Worm (Caenorhabditis elegans) whole organism, young adult: ENCODE results near the gene nars-2.

Experiments used
- F10E7.11 ChIP-seq: sonication (generic microtip); optimal IDR thresholded peaks from 2 replicates; lab custom pipeline; 2017; ENCODE audit warnings: mild to moderate bottlenecking, missing genetic modification characterization, moderate library complexity, missing compliant biosample characterization
- F49E8.2 ChIP-seq: sonication (generic microtip); optimal IDR thresholded peaks from 3 replicates; lab custom pipeline; 2017; ENCODE audit warnings: missing genetic modification characterization, mild to moderate bottlenecking, missing compliant biosample characterization, antibody characterized with exemption, moderate library complexity; ENCODE audit not compliant: insufficient read depth
- F52B5.7 ChIP-seq: sonication (generic microtip); optimal IDR thresholded peaks from 2 replicates; lab custom pipeline; 2016; ENCODE audit warnings: mild to moderate bottlenecking, missing genetic modification characterization, missing compliant biosample characterization
- F55B11.4 ChIP-seq: sonication (generic microtip); optimal IDR thresholded peaks from 2 replicates; lab custom pipeline; 2016; ENCODE audit warnings: missing compliant biosample characterization, missing genetic modification characterization, borderline replicate concordance; ENCODE audit not compliant: insufficient read depth
- K11D2.4 ChIP-seq: fragments of 200-800 bp; sonication (Bioruptor generic); IDR thresholded peaks from 2 replicates; pipeline ENCODE4 v1.3.6; 2022; ENCODE audit warnings: missing genetic modification reagents, missing genetic modification characterization, missing compliant biosample characterization
- K12H6.12 ChIP-seq: fragments of 200-800 bp; sonication (Bioruptor generic); optimal IDR thresholded peaks from 2 replicates; lab custom pipeline; 2018; ENCODE audit warnings: mild to moderate bottlenecking, missing genetic modification characterization, missing compliant biosample characterization
- T07F8.4 ChIP-seq: sonication (generic microtip); optimal IDR thresholded peaks from 2 replicates; lab custom pipeline; 2016; ENCODE audit warnings: mild to moderate bottlenecking, missing genetic modification characterization, moderate library complexity, missing compliant biosample characterization
- T26A5.8 ChIP-seq: sonication (generic microtip); optimal IDR thresholded peaks from 2 replicates; lab custom pipeline; 2016; ENCODE audit warnings: missing genetic modification characterization, missing compliant biosample characterization
- Y79H2A.3 ChIP-seq: fragments of 200-800 bp; sonication (Bioruptor generic); conservative IDR thresholded peaks from 2 replicates; pipeline ENCODE4 v1.3.6; 2022; ENCODE audit warnings: missing genetic modification reagents, missing genetic modification characterization, missing compliant biosample characterization
- Y95B8A.8 ChIP-seq: fragments of 200-800 bp; sonication (Bioruptor generic); IDR thresholded peaks from 2 replicates; pipeline ENCODE4 v1.3.6; 2022; ENCODE audit warnings: missing genetic modification reagents, missing genetic modification characterization, missing compliant biosample characterization
- ZK185.1 ChIP-seq: sonication (generic microtip); optimal IDR thresholded peaks from 2 replicates; lab custom pipeline; 2016; ENCODE audit warnings: mild to moderate bottlenecking, missing genetic modification characterization, missing compliant biosample characterization; ENCODE audit not compliant: poor library complexity, severe bottlenecking
- akir-1 ChIP-seq: fragments of 200-800 bp; sonication (Bioruptor generic); optimal IDR thresholded peaks from 2 replicates; lab custom pipeline; 2018; ENCODE audit warnings: mild to moderate bottlenecking, missing genetic modification characterization, moderate library complexity, missing compliant biosample characterization
- aptf-3 ChIP-seq: fragments of 200-800 bp; sonication (Bioruptor generic); IDR thresholded peaks from 2 replicates; pipeline ENCODE4 v1.3.6; 2022; ENCODE audit warnings: missing genetic modification characterization, missing compliant biosample characterization
- ceh-40 ChIP-seq: fragments of 200-800 bp; sonication (Bioruptor generic); IDR thresholded peaks from 2 replicates; pipeline ENCODE4 v1.3.6; 2022; ENCODE audit warnings: missing genetic modification characterization, missing compliant biosample characterization
- ceh-58 ChIP-seq: fragments of 200-800 bp; sonication (Bioruptor generic); IDR thresholded peaks from 2 replicates; pipeline ENCODE4 v1.3.6; 2022; ENCODE audit warnings: missing genetic modification characterization, missing compliant biosample characterization
- ceh-91 ChIP-seq: fragments of 200-800 bp; sonication (Bioruptor generic); IDR thresholded peaks from 2 replicates; pipeline ENCODE4 v1.3.6; 2022; ENCODE audit warnings: missing genetic modification reagents, missing genetic modification characterization, missing compliant biosample characterization
- chd-7 ChIP-seq: sonication (generic microtip); optimal IDR thresholded peaks from 2 replicates; lab custom pipeline; 2016; ENCODE audit warnings: mild to moderate bottlenecking, missing genetic modification characterization, moderate library complexity, missing compliant biosample characterization
- die-1 ChIP-seq: sonication (generic microtip); optimal IDR thresholded peaks from 2 replicates; lab custom pipeline; 2016; ENCODE audit warnings: missing genotype, mild to moderate bottlenecking, missing genetic modification characterization, missing compliant biosample characterization
- dox-1 ChIP-seq: fragments of 200-800 bp; sonication (Bioruptor generic); IDR thresholded peaks from 2 replicates; pipeline ENCODE4 v1.3.6; 2022; ENCODE audit warnings: missing genetic modification reagents, missing genetic modification characterization, missing compliant biosample characterization
- dpff-1 ChIP-seq: sonication (generic microtip); optimal IDR thresholded peaks from 2 replicates; lab custom pipeline; 2017; ENCODE audit warnings: mild to moderate bottlenecking, missing genetic modification characterization, missing compliant biosample characterization
- dpl-1 ChIP-seq: fragments of 150-350 bp; optimal IDR thresholded peaks from 2 replicates; lab custom pipeline; 2014; ENCODE audit warnings: missing biosample characterization, missing genetic modification reagents, missing genetic modification characterization
- egl-18 ChIP-seq: fragments of 200-800 bp; sonication (Bioruptor generic); IDR thresholded peaks from 2 replicates; pipeline ENCODE4 v1.3.6; 2022; ENCODE audit warnings: missing genetic modification reagents, missing genetic modification characterization, missing compliant biosample characterization
- him-1 ChIP-seq: sonication (generic microtip); optimal IDR thresholded peaks from 2 replicates; lab custom pipeline; 2016; ENCODE audit warnings: missing genotype, missing genetic modification reagents, missing genetic modification characterization, missing compliant biosample characterization
- hmg-1.2 ChIP-seq: fragments of 200-800 bp; sonication (Bioruptor generic); IDR thresholded peaks from 2 replicates; pipeline ENCODE4 v1.3.6; 2022; ENCODE audit warnings: missing genetic modification reagents, missing genetic modification characterization, missing compliant biosample characterization
- let-526 ChIP-seq: fragments of 200-800 bp; sonication (Bioruptor generic); IDR thresholded peaks from 2 replicates; pipeline ENCODE4 v1.3.6; 2022; ENCODE audit warnings: missing genetic modification reagents, missing genetic modification characterization, missing compliant biosample characterization
- let-607 ChIP-seq, 2 experiments: fragments of 200-800 bp in 1 of 2; sonication (Bioruptor generic) in 1 of 2; sonication (generic microtip) in 1 of 2; optimal IDR thresholded peaks; 2 replicates each; lab custom pipeline; 2016 to 2018; ENCODE audit warnings: mild to moderate bottlenecking in 2 of 2, missing compliant biosample characterization in 2 of 2, missing genetic modification characterization in 2 of 2, moderate library complexity in 2 of 2, missing genotype in 1 of 2
- lin-40 ChIP-seq: sonication (generic microtip); optimal IDR thresholded peaks from 2 replicates; lab custom pipeline; 2016; ENCODE audit warnings: missing genetic modification characterization, mild to moderate bottlenecking, missing compliant biosample characterization, missing genotype, missing genetic modification reagents
- lin-54 ChIP-seq: fragments of 200-800 bp; sonication (Bioruptor generic); optimal IDR thresholded peaks from 2 replicates; lab custom pipeline; 2018; ENCODE audit warnings: mild to moderate bottlenecking, missing genetic modification characterization, missing compliant biosample characterization
- lsl-1 ChIP-seq: fragments of 200-800 bp; sonication (Bioruptor generic); optimal IDR thresholded peaks from 2 replicates; lab custom pipeline; 2018; ENCODE audit warnings: mild to moderate bottlenecking, missing genetic modification characterization, moderate library complexity, missing compliant biosample characterization
- madf-10 ChIP-seq: sonication (generic microtip); optimal IDR thresholded peaks from 2 replicates; lab custom pipeline; 2016; ENCODE audit warnings: mild to moderate bottlenecking, missing genetic modification characterization, missing compliant biosample characterization
- madf-8 ChIP-seq: fragments of 200-800 bp; sonication (Bioruptor generic); conservative IDR thresholded peaks from 2 replicates; pipeline ENCODE4 v1.3.6; 2022; ENCODE audit warnings: missing genetic modification reagents, missing genetic modification characterization, missing compliant biosample characterization
- mcd-1 ChIP-seq: fragments of 200-800 bp; sonication (Bioruptor generic); IDR thresholded peaks from 2 replicates; pipeline ENCODE4 v1.3.6; 2022; ENCODE audit warnings: missing genetic modification reagents, missing genetic modification characterization, missing compliant biosample characterization
- nfyb-1 ChIP-seq: fragments of 200-800 bp; sonication (Bioruptor generic); IDR thresholded peaks from 2 replicates; pipeline ENCODE4 v1.3.6; 2022; ENCODE audit warnings: missing genetic modification reagents, missing genetic modification characterization, missing compliant biosample characterization
- nhr-179 ChIP-seq: sonication (generic microtip); optimal IDR thresholded peaks from 2 replicates; lab custom pipeline; 2016; ENCODE audit warnings: mild to moderate bottlenecking, missing genetic modification characterization, missing compliant biosample characterization
- nhr-27 ChIP-seq: fragments of 200-800 bp; sonication (Bioruptor generic); optimal IDR thresholded peaks from 2 replicates; lab custom pipeline; 2018; ENCODE audit warnings: mild to moderate bottlenecking, missing genetic modification characterization, moderate library complexity, missing compliant biosample characterization
- nhr-90 ChIP-seq: sonication (generic microtip); optimal IDR thresholded peaks from 2 replicates; lab custom pipeline; 2016; ENCODE audit warnings: missing genotype, mild to moderate bottlenecking, missing genetic modification characterization, missing compliant biosample characterization
- pha-4 ChIP-seq: fragments of 150-350 bp; sonication (generic microtip); optimal IDR thresholded peaks from 2 replicates; lab custom pipeline; 2014; ENCODE audit warnings: missing biosample characterization, missing genetic modification reagents, missing genetic modification characterization
- rec-8 ChIP-seq, 2 experiments: sonication (generic microtip); optimal IDR thresholded peaks; 2 replicates each; lab custom pipeline; 2016; ENCODE audit warnings: mild to moderate bottlenecking in 2 of 2, missing genetic modification characterization in 2 of 2, missing genetic modification reagents in 2 of 2, missing genotype in 2 of 2, missing biosample characterization in 1 of 2, missing compliant biosample characterization in 1 of 2, moderate library complexity in 1 of 2
- repo-1 ChIP-seq: sonication (generic microtip); optimal IDR thresholded peaks from 2 replicates; lab custom pipeline; 2017; ENCODE audit warnings: mild to moderate bottlenecking, missing genetic modification characterization, missing compliant biosample characterization
- snpc-1.3 ChIP-seq: sonication (generic microtip); optimal IDR thresholded peaks from 2 replicates; lab custom pipeline; 2017; ENCODE audit warnings: missing genetic modification characterization, mild to moderate bottlenecking, missing compliant biosample characterization, antibody characterized with exemption, moderate library complexity, missing genotype, missing genetic modification reagents; ENCODE audit not compliant: insufficient read depth
- snpc-3.4 ChIP-seq: sonication (generic microtip); optimal IDR thresholded peaks from 2 replicates; lab custom pipeline; 2017; ENCODE audit warnings: missing genetic modification characterization, mild to moderate bottlenecking, missing compliant biosample characterization, antibody characterized with exemption, moderate library complexity, missing genotype, missing genetic modification reagents
- snpc-4 ChIP-seq, 5 experiments: fragments of 150-350 bp in 1 of 5; sonication (generic microtip) in 4 of 5; optimal IDR thresholded peaks; 2 replicates each; lab custom pipeline; 2014 to 2018; ENCODE audit warnings: missing genetic modification characterization in 5 of 5, missing biosample characterization in 3 of 5, antibody characterized with exemption in 2 of 5, mild to moderate bottlenecking in 2 of 5, missing compliant biosample characterization in 2 of 5, missing genotype in 2 of 5, moderate library complexity in 2 of 5, missing genetic modification reagents in 1 of 5
- tlf-1 ChIP-seq: fragments of 200-800 bp; sonication (Bioruptor generic); optimal IDR thresholded peaks from 2 replicates; lab custom pipeline; 2018; ENCODE audit warnings: mild to moderate bottlenecking, missing genetic modification characterization, missing compliant biosample characterization
- zfh-2 ChIP-seq: fragments of 200-800 bp; sonication (Bioruptor generic); conservative IDR thresholded peaks from 2 replicates; pipeline ENCODE4 v1.3.6; 2022; ENCODE audit warnings: missing genetic modification reagents, missing genetic modification characterization, missing compliant biosample characterization
- zim-3 ChIP-seq: sonication (generic microtip); optimal IDR thresholded peaks from 2 replicates; lab custom pipeline; 2017; ENCODE audit warnings: mild to moderate bottlenecking, missing genetic modification characterization, moderate library complexity, missing compliant biosample characterization
- ztf-18 ChIP-seq: sonication (generic microtip); optimal IDR thresholded peaks from 2 replicates; lab custom pipeline; 2016; ENCODE audit warnings: missing genotype, mild to moderate bottlenecking, missing genetic modification characterization, missing compliant biosample characterization

The nars-2 gene

DNA sequence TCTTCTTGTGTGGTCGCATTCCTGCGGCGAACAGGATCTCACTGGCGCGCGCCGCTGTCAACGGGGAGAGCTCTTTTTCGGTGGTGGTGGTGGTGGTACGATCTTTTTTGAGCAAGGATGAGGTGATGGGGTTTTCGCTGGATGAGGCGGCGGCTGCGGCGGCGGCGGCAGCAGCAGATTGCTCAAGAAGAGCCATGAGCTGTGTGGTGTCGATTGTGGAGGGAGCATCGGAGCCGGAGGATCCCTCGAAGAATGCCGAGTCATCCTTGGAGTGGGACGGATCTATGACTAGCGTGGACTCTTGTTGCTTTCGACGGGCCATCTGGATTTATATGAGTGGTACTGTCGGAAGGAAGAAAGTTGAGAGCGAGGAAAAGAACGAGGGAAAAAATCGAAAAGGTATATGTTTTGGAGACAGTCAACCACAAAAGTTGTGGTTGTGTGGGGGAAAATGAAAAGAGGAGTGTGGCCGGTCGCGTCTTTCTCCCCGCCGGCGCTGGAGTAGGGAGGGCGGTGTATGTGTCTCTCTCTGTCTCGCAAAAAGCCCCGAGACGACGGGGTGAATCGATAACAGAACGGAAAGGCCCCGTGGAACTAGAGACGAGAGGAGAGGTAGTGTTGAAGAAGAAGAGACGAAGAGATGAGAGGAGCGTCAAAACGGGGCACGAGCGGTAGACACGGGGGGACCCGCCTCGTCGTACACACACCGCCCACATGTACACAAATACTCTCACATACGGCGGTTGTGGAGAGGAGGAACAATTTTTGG lies 33.9 kb downstream of the nars-2 start:
- TF ChIP-seq dpl-1 (GFP tag; lab: Kevin White, UChicago): no peak
- no peak for TF ChIP-seq K11D2.4 (GFP tag; lab: Robert Waterston, UW)
- TF ChIP-seq aptf-3 (GFP tag; lab: Robert Waterston, UW): no peak
- TF ChIP-seq madf-10 (tag; lab: Kevin White, UChicago): no peak
- TF ChIP-seq him-1 (tag; lab: Kevin White, UChicago): no peak
- no peak for TF ChIP-seq lin-40 (tag; lab: Kevin White, UChicago)
- TF ChIP-seq ZK185.1: no peak
- TF ChIP-seq ztf-18 (tag; lab: Kevin White, UChicago): no peak
- no peak for TF ChIP-seq let-526 (GFP tag; lab: Robert Waterston, UW)
- peak; percentile 75; the same call in 1 of the 2 replicates for TF ChIP-seq hmg-1.2
- TF ChIP-seq T07F8.4 (tag; lab: Kevin White, UChicago): no peak
- TF ChIP-seq dox-1 (GFP tag; lab: Robert Waterston, UW): no peak
- no peak for TF ChIP-seq tlf-1 (GFP tag; lab: Kevin White, UChicago)
- TF ChIP-seq Y79H2A.3 (GFP tag; lab: Robert Waterston, UW): no peak
- TF ChIP-seq akir-1 (GFP tag; lab: Kevin White, UChicago): no peak
- TF ChIP-seq ceh-58 (GFP tag; lab: Robert Waterston, UW): no peak
- no peak for TF ChIP-seq chd-7 (tag; lab: Kevin White, UChicago)
- no peak for TF ChIP-seq ceh-40 (GFP tag; lab: Robert Waterston, UW)
- TF ChIP-seq let-607 (tag; optimal IDR thresholded peaks at IDR 0.05; lab: Kevin White, UChicago): peak in 1 of 2 experiments; percentile 1
- no peak for TF ChIP-seq nfyb-1 (GFP tag; lab: Robert Waterston, UW)
- peak; percentile 65 for TF ChIP-seq zfh-2
- no peak for TF ChIP-seq rec-8 (tag; optimal IDR thresholded peaks at IDR 0.05; lab: Kevin White, UChicago)
- TF ChIP-seq repo-1 (tag; lab: Kevin White, UChicago): no peak
- no peak for TF ChIP-seq egl-18 (GFP tag; lab: Robert Waterston, UW)
- TF ChIP-seq zim-3: no peak
- TF ChIP-seq F49E8.2: no peak
- TF ChIP-seq nhr-27: no peak
- no peak for TF ChIP-seq F52B5.7
- TF ChIP-seq snpc-3.4 (tag; lab: Kevin White, UChicago): no peak
- TF ChIP-seq F55B11.4 (tag; lab: Kevin White, UChicago): no peak
- no peak for TF ChIP-seq dpff-1 (tag; lab: Kevin White, UChicago)
- no peak for TF ChIP-seq lsl-1 (GFP tag; lab: Kevin White, UChicago)
- no peak for TF ChIP-seq ceh-91 (GFP tag; lab: Robert Waterston, UW)
- TF ChIP-seq F10E7.11 (tag; lab: Kevin White, UChicago): no peak
- no peak for TF ChIP-seq mcd-1 (GFP tag; lab: Robert Waterston, UW)
- TF ChIP-seq Y95B8A.8: no peak
- TF ChIP-seq snpc-4 (GFP tag; optimal IDR thresholded peaks at IDR 0.05; lab: Kevin White, UChicago): no peak
- peak in 2 of 4 experiments; percentile 2 to 42 for TF ChIP-seq snpc-4 (tag; optimal IDR thresholded peaks at IDR 0.05; lab: Kevin White, UChicago)
- TF ChIP-seq die-1: no peak
- no peak for TF ChIP-seq T26A5.8 (tag; lab: Kevin White, UChicago)
- no peak for TF ChIP-seq snpc-1.3
- TF ChIP-seq K12H6.12 (tag; lab: Kevin White, UChicago): peak; percentile 19
- no peak for TF ChIP-seq nhr-90
- no peak for TF ChIP-seq nhr-179 (tag; lab: Kevin White, UChicago)
- no peak for TF ChIP-seq pha-4
- TF ChIP-seq madf-8 (GFP tag; lab: Robert Waterston, UW): no peak
- no peak for TF ChIP-seq lin-54 (GFP tag; lab: Kevin White, UChicago)
